Fruit fly (Drosophila melanogaster): ENCODE measurements around the gene GILT1.

The GILT1 gene

DNA sequence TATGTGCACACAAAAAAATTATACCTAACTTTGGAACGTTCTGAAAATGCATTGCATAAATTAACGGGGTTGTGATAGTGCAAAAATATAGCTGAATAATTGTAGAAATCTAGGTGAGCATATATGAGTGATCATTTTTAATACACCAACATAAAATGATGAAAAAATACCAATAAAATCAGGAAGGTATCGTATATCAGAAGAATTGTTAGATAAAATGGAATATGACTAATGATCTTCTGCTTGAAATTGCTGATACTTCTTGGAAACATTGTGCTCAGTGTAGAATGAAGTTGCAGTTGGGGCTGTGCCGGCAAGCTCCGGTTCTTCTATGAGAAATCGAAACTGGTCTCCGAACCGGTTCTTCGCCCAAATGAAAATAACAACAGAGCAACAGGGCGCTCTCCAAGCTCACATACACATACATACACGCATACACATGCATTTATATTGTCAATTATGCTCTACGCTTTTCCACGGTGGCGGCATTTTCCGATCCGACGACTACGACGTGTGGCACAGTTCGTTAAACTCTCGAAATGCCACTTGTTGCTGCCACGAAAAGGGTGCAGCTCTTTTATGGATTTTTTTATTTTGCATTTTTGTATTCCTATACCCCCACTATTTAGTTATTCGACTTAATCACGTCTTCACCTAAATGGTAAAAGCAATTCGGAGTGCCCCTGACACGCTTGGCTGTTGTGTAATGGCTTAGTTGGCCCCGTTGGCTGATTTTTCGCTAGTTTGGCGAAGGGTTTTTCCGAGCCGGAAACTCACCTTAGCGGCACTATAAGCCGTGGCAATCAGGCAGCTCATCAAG lies 550 bp downstream of the GILT1 start (continued):
- TF ChIP-seq mirr (GFP tag; optimal IDR thresholded peaks at IDR 0.05) (peak; percentile 23), lmd (GFP tag; IDR thresholded peaks at IDR 0.05) (peak; percentile 90), CG30020 (tag; optimal IDR thresholded peaks at IDR 0.05) (peak; percentile 69), CG9215 (GFP tag; IDR thresholded peaks at IDR 0.05) (peak; percentile 79), ato (GFP tag; IDR thresholded peaks at IDR 0.05; ENCODE audit: partially characterized antibody) (no peak), pzg (GFP tag; optimal IDR thresholded peaks at IDR 0.05) (no peak), CG8388 (GFP tag; optimal IDR thresholded peaks at IDR 0.05) (peak; percentile 91), CG4424 (GFP tag; optimal IDR thresholded peaks at IDR 0.05) (peak; percentile 86), Hmr (GFP tag; optimal IDR thresholded peaks at IDR 0.05) (peak; percentile 87), fd102C (GFP tag; optimal IDR thresholded peaks at IDR 0.05) (no peak), stc (GFP tag; IDR thresholded peaks at IDR 0.05) (peak; percentile 86; the same call in 1 of the 2 replicates), C15 (GFP tag; IDR thresholded peaks at IDR 0.05) (peak; percentile 63; the same call in 1 of the 3 replicates), CG31388 (GFP tag; optimal IDR thresholded peaks at IDR 0.05) (peak; percentile 61), CG5180 (GFP tag; optimal IDR thresholded peaks at IDR 0.05) (peak; percentile 72), Gug (GFP tag; IDR thresholded peaks at IDR 0.05) (peak; percentile 61; the same call in 3 of the 4 replicates), Trl (optimal IDR thresholded peaks at IDR 0.05) (peak; percentile 25 to 26), Trl (GFP tag; optimal IDR thresholded peaks at IDR 0.05) (peak; percentile 88), sens-2 (GFP tag; IDR thresholded peaks at IDR 0.05) (peak; percentile 75; the same call in 1 of the 2 replicates), nom (GFP tag; optimal IDR thresholded peaks at IDR 0.05) (peak; percentile 91), Asciz (GFP tag; optimal IDR thresholded peaks at IDR 0.05) (peak; percentile 84), CG2712 (tag; optimal IDR thresholded peaks at IDR 0.05) (peak; percentile 95), Hey (tag; optimal IDR thresholded peaks at IDR 0.05) (peak; percentile 19), CG4707 (GFP tag; optimal IDR thresholded peaks at IDR 0.05) (peak; percentile 66), Mad (GFP tag; optimal IDR thresholded peaks at IDR 0.05) (peak; percentile 80), nmo (GFP tag; optimal IDR thresholded peaks at IDR 0.05) (peak; percentile 94), CG9727 (GFP tag; optimal IDR thresholded peaks at IDR 0.05) (peak; percentile 91), fd96Cb (tag; optimal IDR thresholded peaks at IDR 0.05) (peak; percentile 88), YL-1 (GFP tag; optimal IDR thresholded peaks at IDR 0.05) (peak; percentile 3), HLH3B (GFP tag; IDR thresholded peaks at IDR 0.05) (peak; percentile 85), CG11695 (GFP tag; IDR thresholded peaks at IDR 0.05) (peak; percentile 91), Atf-2 (GFP tag; optimal IDR thresholded peaks at IDR 0.05) (peak; percentile 91), CG13296 (GFP tag; optimal IDR thresholded peaks at IDR 0.05) (peak; percentile 84), Chrac-16 (GFP tag; optimal IDR thresholded peaks at IDR 0.05) (peak; percentile 89), sob (GFP tag; IDR thresholded peaks at IDR 0.05) (peak; percentile 80), CG15696 (tag; optimal IDR thresholded peaks at IDR 0.05) (peak; percentile 88), da (GFP tag; optimal IDR thresholded peaks at IDR 0.05) (peak; percentile 76), Usf (GFP tag; optimal IDR thresholded peaks at IDR 0.05) (peak; percentile 78), CG6765 (GFP tag; optimal IDR thresholded peaks at IDR 0.05) (peak; percentile 79), CG12391 (tag; optimal IDR thresholded peaks at IDR 0.05) (peak; percentile 95), CG4404 (GFP tag; IDR thresholded peaks at IDR 0.05) (peak; percentile 80), vnd (GFP tag; IDR thresholded peaks at IDR 0.05; ENCODE audit: partially characterized antibody) (no peak), jigr1 (GFP tag; IDR thresholded peaks at IDR 0.05) (peak; percentile 68; the same call in 2 of the 3 replicates), Hr39 (optimal IDR thresholded peaks at IDR 0.05) (no peak), Myb (GFP tag; optimal IDR thresholded peaks at IDR 0.05) (peak; percentile 76), lbe (GFP tag; optimal IDR thresholded peaks at IDR 0.05) (peak; percentile 69), Sry-β (GFP tag; optimal IDR thresholded peaks at IDR 0.05) (peak; percentile 49), CG2116 (GFP tag; optimal IDR thresholded peaks at IDR 0.05) (peak; percentile 64), schlank (tag; optimal IDR thresholded peaks at IDR 0.05) (peak; percentile 67), ap (GFP tag; IDR thresholded peaks at IDR 0.05) (peak; percentile 68)
